Fruit fly (Drosophila melanogaster): ENCODE measurements around the gene Agpat1.

Gene Agpat1

DNA sequence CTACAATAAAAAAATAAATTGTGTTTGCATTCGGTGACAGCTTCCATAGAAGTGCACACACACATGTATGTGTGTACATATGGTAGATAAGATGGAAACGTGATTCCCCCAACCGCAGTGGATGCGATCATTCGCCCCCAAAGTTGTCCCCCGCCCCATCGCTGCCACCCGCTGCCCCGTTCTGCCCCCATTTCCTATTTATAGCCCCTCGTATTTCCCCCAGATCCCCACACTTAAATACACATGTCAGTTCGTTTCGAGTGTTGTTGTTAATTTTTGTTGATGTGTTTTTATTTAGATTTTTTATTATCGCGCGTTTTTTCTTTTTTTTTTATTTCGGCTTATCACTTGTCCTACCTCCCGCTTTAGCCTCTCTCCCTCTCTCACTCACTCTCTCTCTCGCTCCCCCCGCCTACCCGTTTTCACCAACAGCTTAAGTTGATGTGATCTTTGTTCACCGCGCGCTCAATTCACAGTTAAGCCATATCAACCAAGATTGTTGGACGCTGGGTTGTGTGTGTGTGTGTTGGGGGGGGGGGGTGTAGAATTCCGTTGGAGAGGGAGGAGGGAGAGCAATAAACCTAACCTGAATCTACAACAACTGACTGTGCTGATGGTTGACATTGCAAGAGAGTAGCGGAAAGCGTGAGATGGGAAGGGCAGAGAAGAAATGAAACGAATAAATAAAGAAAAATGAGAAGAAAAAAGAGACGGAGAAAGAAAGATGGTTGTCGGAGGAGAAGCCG is 11.3 kb upstream of the Agpat1 start (continued):
- TF ChIP-seq Sox15 (GFP tag; optimal IDR thresholded peaks at IDR 0.05) (no peak), Eip93F (GFP tag; optimal IDR thresholded peaks at IDR 0.05) (no peak), acj6 (GFP tag; optimal IDR thresholded peaks at IDR 0.05) (no peak), CG15336 (GFP tag; IDR thresholded peaks at IDR 0.05) (peak; percentile 63), salr (GFP tag; optimal IDR thresholded peaks at IDR 0.05) (peak in 1 of 2 experiments; percentile 25), Met (GFP tag; optimal IDR thresholded peaks at IDR 0.05) (no peak), Sox14 (GFP tag; optimal IDR thresholded peaks at IDR 0.05) (peak; percentile 78), OdsH (GFP tag; optimal IDR thresholded peaks at IDR 0.05) (no peak), Gug (GFP tag; IDR thresholded peaks at IDR 0.05) (peak; percentile 37; the same call in 1 of the 2 replicates), lz (GFP tag; optimal IDR thresholded peaks at IDR 0.05) (no peak), Hr39 (GFP tag; optimal IDR thresholded peaks at IDR 0.05) (no peak), CG1621 (tag; optimal IDR thresholded peaks at IDR 0.05) (peak; percentile 44), topi (GFP tag; optimal IDR thresholded peaks at IDR 0.05) (no peak)

DNA sequence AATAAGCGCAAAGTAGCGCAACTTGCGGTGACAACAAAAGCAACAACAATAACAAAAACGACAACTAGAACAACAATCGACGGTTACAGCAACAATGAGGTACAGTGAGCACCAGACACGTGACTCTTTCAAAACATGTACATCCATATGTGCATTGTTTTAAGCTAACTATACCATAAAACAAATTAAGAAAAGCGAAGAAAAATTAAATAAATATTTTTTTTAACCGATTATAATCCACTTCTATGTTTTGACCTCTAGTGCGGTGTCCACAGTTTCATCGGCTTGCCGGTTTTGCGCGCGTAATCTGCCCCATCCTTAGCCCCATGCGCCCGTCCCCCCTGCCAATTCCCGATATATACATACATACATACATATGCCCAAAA is 10.7 kb upstream of the Agpat1 start:
- TF ChIP-seq Hr4 (GFP tag; optimal IDR thresholded peaks at IDR 0.05): peak; percentile 97
- TF ChIP-seq CG10669 (GFP tag; optimal IDR thresholded peaks at IDR 0.05): peak; percentile 98
- peak; percentile 99 for TF ChIP-seq CG3919 (GFP tag; optimal IDR thresholded peaks at IDR 0.05)
- TF ChIP-seq CG8319 (GFP tag; optimal IDR thresholded peaks at IDR 0.05): peak; percentile 98
- TF ChIP-seq Eip78C (GFP tag): peak; percentile 99
- peak; percentile 97 for TF ChIP-seq spab (GFP tag; optimal IDR thresholded peaks at IDR 0.05)
- peak; percentile 98 for TF ChIP-seq CG6792 (GFP tag; optimal IDR thresholded peaks at IDR 0.05)
- TF ChIP-seq CG8632 (GFP tag; optimal IDR thresholded peaks at IDR 0.05): peak; percentile 98
- TF ChIP-seq CG15336 (GFP tag; IDR thresholded peaks at IDR 0.05): peak; percentile 99
- peak; percentile 98 for TF ChIP-seq cyc (GFP tag; optimal IDR thresholded peaks at IDR 0.05)
- TF ChIP-seq CG6854 (GFP tag; optimal IDR thresholded peaks at IDR 0.05): peak; percentile 41
- TF ChIP-seq CG6808 (GFP tag; optimal IDR thresholded peaks at IDR 0.05): peak; percentile 97
- peak; percentile 98 for TF ChIP-seq CG34406 (GFP tag; optimal IDR thresholded peaks at IDR 0.05)
- peak; percentile 99 for TF ChIP-seq CG8119 (GFP tag; IDR thresholded peaks at IDR 0.05)
- TF ChIP-seq ss (GFP tag; optimal IDR thresholded peaks at IDR 0.05): peak; percentile 95 to 97
- TF ChIP-seq OdsH (GFP tag; optimal IDR thresholded peaks at IDR 0.05): peak; percentile 99
- peak; percentile 96 for TF ChIP-seq net (GFP tag; optimal IDR thresholded peaks at IDR 0.05)
- TF ChIP-seq CG1621 (tag; optimal IDR thresholded peaks at IDR 0.05): peak; percentile 97
- peak; percentile 93 for TF ChIP-seq svp (GFP tag)
- peak; percentile 99 for TF ChIP-seq CG11762 (GFP tag; optimal IDR thresholded peaks at IDR 0.05; ENCODE audit: insufficient read depth)
- peak; percentile 94 for TF ChIP-seq Sox102F (GFP tag; optimal IDR thresholded peaks at IDR 0.05)
- TF ChIP-seq eg (GFP tag; IDR thresholded peaks at IDR 0.05): peak; percentile 99
- peak; percentile 99 for TF ChIP-seq CG11294 (GFP tag; IDR thresholded peaks at IDR 0.05)
- peak; percentile 99 for TF ChIP-seq acj6 (GFP tag; optimal IDR thresholded peaks at IDR 0.05)
- TF ChIP-seq Lpt (GFP tag; optimal IDR thresholded peaks at IDR 0.05): peak; percentile 94
- peak; percentile 97 for TF ChIP-seq CG7368 (GFP tag; optimal IDR thresholded peaks at IDR 0.05)
- peak; percentile 97 for TF ChIP-seq Hr39 (GFP tag; optimal IDR thresholded peaks at IDR 0.05)
- TF ChIP-seq Smox (GFP tag; optimal IDR thresholded peaks at IDR 0.05): peak; percentile 96
- TF ChIP-seq CG31627 (GFP tag; optimal IDR thresholded peaks at IDR 0.05): peak; percentile 97
- peak; percentile 98 for TF ChIP-seq Eip75B (GFP tag; optimal IDR thresholded peaks at IDR 0.05)
- TF ChIP-seq Hr38 (GFP tag; optimal IDR thresholded peaks at IDR 0.05): peak; percentile 38
- peak; percentile 98 for TF ChIP-seq CG32006 (GFP tag; optimal IDR thresholded peaks at IDR 0.05)
- peak; percentile 96 for TF ChIP-seq CG4318 (GFP tag; optimal IDR thresholded peaks at IDR 0.05)
- TF ChIP-seq CG16779 (tag; optimal IDR thresholded peaks at IDR 0.05): peak; percentile 92
- TF ChIP-seq vri (GFP tag; optimal IDR thresholded peaks at IDR 0.05): peak; percentile 78
- peak; percentile 94 for TF ChIP-seq Ets21C (GFP tag; optimal IDR thresholded peaks at IDR 0.05)
- TF ChIP-seq fd85E (GFP tag; optimal IDR thresholded peaks at IDR 0.05): peak; percentile 90
- peak; percentile 98 for TF ChIP-seq CG11902 (GFP tag; optimal IDR thresholded peaks at IDR 0.05)
- peak; percentile 95 for TF ChIP-seq dac (GFP tag; optimal IDR thresholded peaks at IDR 0.05)
- TF ChIP-seq dsx (GFP tag; optimal IDR thresholded peaks at IDR 0.05; ENCODE audit: poor library complexity, severe bottlenecking): peak; percentile 96
- TF ChIP-seq achi (GFP tag; optimal IDR thresholded peaks at IDR 0.05): peak; percentile 98
